Worm (Caenorhabditis elegans) whole organism, dauer: Measurements from ENCODE around the gene Y37E11B.2.

Experiments
- unc-62 ChIP-seq: sonication (generic microtip); optimal IDR thresholded peaks from 2 replicates; lab custom pipeline; 2017; ENCODE audit warnings: missing biosample characterization, missing genetic modification reagents, missing genetic modification characterization

Y37E11B.2 gene

ce11 chrIV:3578155-3578554, at the start of gene Y37E11B.2:
Gene Y37E11B.2, plus strand, starts transcription at chrIV:3578455.
- TF ChIP-seq unc-62 = no peak

ce11 chrIV:3531535-3531934, 46.7 kb upstream of the Y37E11B.2 start:
- TF ChIP-seq unc-62 = no peak

ce11 chrIV:3532167-3532566, 46.1 kb upstream of the Y37E11B.2 start, which contains the start of gene M57.1:
Gene M57.1, plus strand, starts transcription at chrIV:3532467.
- no peak for TF ChIP-seq unc-62

- TF ChIP-seq unc-62 = no peak
These were observed 45.3 kb upstream of the Y37E11B.2 start for ce11 chrIV:3532989-3533388.

- TF ChIP-seq unc-62 = no peak
These were observed 39.0 kb upstream of the Y37E11B.2 start for ce11 chrIV:3539253-3539652.

- TF ChIP-seq unc-62 = no peak
These were observed 38.4 kb upstream of the Y37E11B.2 start, which contains the start of gene B0212.3 for ce11 chrIV:3539872-3540271. Gene B0212.3, plus strand, starts transcription at chrIV:3540172.

- TF ChIP-seq unc-62 = no peak
These were observed 33.2 kb upstream of the Y37E11B.2 start for ce11 chrIV:3545060-3545459.

- no peak for TF ChIP-seq unc-62
These were observed 30.8 kb upstream of the Y37E11B.2 start, which contains the start of gene nstp-6 for ce11 chrIV:3547500-3547899. Gene nstp-6, minus strand, starts transcription at chrIV:3547600.

ce11 chrIV:3548315-3548714, 29.9 kb upstream of the Y37E11B.2 start:
- TF ChIP-seq unc-62 = no peak

- no peak for TF ChIP-seq unc-62
These were observed 26.3 kb upstream of the Y37E11B.2 start for ce11 chrIV:3551777-3552462.

- no peak for TF ChIP-seq unc-62
These were observed 25.3 kb upstream of the Y37E11B.2 start for ce11 chrIV:3552933-3553332.

- TF ChIP-seq unc-62 = no peak
These were observed 20.9 kb upstream of the Y37E11B.2 start, which contains the start of gene osm-9 for ce11 chrIV:3557331-3557730. Gene osm-9, minus strand, starts transcription at chrIV:3557431.

- TF ChIP-seq unc-62 = no peak
These were observed 19.1 kb upstream of the Y37E11B.2 start for ce11 chrIV:3559201-3559600.

- no peak for TF ChIP-seq unc-62
These were observed 13.4 kb upstream of the Y37E11B.2 start, which contains the start of gene sre-5 for ce11 chrIV:3564901-3565300. Gene sre-5, plus strand, starts transcription at chrIV:3565201.

- TF ChIP-seq unc-62 = no peak
These were observed 9.6 kb upstream of the Y37E11B.2 start, which contains the start of gene otpl-1 for ce11 chrIV:3568608-3569007. Gene otpl-1, plus strand, starts transcription at chrIV:3568979.

ce11 chrIV:3570612-3571011, 7.6 kb upstream of the Y37E11B.2 start:
- TF ChIP-seq unc-62 = no peak

- no peak for TF ChIP-seq unc-62
These were observed 412 bp downstream of the Y37E11B.2 start for ce11 chrIV:3578667-3579066.

ce11 chrIV:3579477-3579975, 1.3 kb downstream of the Y37E11B.2 start, which contains the start of gene Y37E11B.1:
Gene Y37E11B.1, plus strand, starts transcription at chrIV:3579621.
- no peak for TF ChIP-seq unc-62
